Worm (Caenorhabditis elegans): ENCODE measurements around the gene ZK1307.9.

ce11 chrII:9611347-9611923 lies 37.9 kb upstream of the ZK1307.9 start, which contains the start of the genes T15H9.5 and T15H9.4:
- TF ChIP-seq nhr-237 (tag; optimal IDR thresholded peaks at IDR 0.05) (no peak), skn-1 (tag; optimal IDR thresholded peaks at IDR 0.05) (no peak), nhr-28 (tag; optimal IDR thresholded peaks at IDR 0.05) (no peak), elt-3 (tag; optimal IDR thresholded peaks at IDR 0.05) (no peak), nfya-1 (tag; optimal IDR thresholded peaks at IDR 0.05; ENCODE audit: insufficient read depth) (no peak), nhr-76 (tag; optimal IDR thresholded peaks at IDR 0.05) (no peak), pha-4 (tag; optimal IDR thresholded peaks at IDR 0.05) (no peak)
